Worm (Caenorhabditis elegans) whole organism, midembryonic: ENCODE data around the gene T04A8.18.

Experiments
- T22C8.4 ChIP-seq: fragments of 200-800 bp; sonication (Bioruptor generic); IDR thresholded peaks from 2 replicates; pipeline ENCODE4 v1.3.6; 2022; ENCODE audit warnings: missing genetic modification characterization, missing compliant biosample characterization
- flt-1 ChIP-seq: fragments of 200-800 bp; sonication (Bioruptor generic); IDR thresholded peaks from 2 replicates; pipeline ENCODE4 v1.3.6; 2022; ENCODE audit warnings: missing genetic modification characterization, missing compliant biosample characterization
- klf-2 ChIP-seq: fragments of 200-800 bp; sonication (Bioruptor generic); conservative IDR thresholded peaks from 2 replicates; pipeline ENCODE4 v1.3.6; 2022; ENCODE audit warnings: missing genetic modification reagents, missing genetic modification characterization, missing compliant biosample characterization
- ref-1 ChIP-seq: fragments of 200-800 bp; sonication (Bioruptor generic); conservative IDR thresholded peaks from 2 replicates; pipeline ENCODE4 v1.3.6; 2022; ENCODE audit warnings: missing genetic modification reagents, missing genetic modification characterization, missing compliant biosample characterization
- tab-1 ChIP-seq: fragments of 200-800 bp; sonication (Bioruptor generic); IDR thresholded peaks from 2 replicates; pipeline ENCODE4 v1.3.6; 2022; ENCODE audit warnings: missing genetic modification characterization, missing compliant biosample characterization
- ztf-23 ChIP-seq: fragments of 200-800 bp; sonication (Bioruptor generic); IDR thresholded peaks from 2 replicates; pipeline ENCODE4 v1.3.6; 2022; ENCODE audit warnings: missing genetic modification reagents, missing genetic modification characterization, missing compliant biosample characterization
- ztf-29 ChIP-seq: fragments of 200-800 bp; sonication (Bioruptor generic); IDR thresholded peaks from 2 replicates; pipeline ENCODE4 v1.3.6; 2022; ENCODE audit warnings: missing genetic modification reagents, missing genetic modification characterization, missing compliant biosample characterization

DNA sequence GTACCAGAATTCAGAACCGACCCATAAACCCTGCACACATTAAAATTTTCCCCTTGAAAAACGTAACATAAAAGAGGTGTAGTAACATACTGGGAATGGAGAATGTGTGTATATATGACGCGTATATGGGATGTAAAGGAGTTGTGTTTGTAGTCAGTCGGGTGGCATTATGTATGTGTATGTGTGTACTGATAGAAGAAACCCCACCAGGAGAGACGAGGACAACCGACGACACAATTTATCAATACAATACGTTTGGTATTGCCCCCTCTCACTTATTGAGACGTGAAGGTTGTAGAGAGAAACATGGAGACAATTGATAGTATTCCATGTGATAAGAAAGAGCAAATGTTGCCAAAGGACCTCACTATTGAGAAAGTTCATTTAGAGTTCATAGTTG is 40.9 kb upstream of the T04A8.18 start:
- TF ChIP-seq T22C8.4 (GFP tag; lab: Robert Waterston, UW) (no peak), ref-1 (GFP tag; lab: Robert Waterston, UW) (no peak), flt-1 (no peak), klf-2 (GFP tag; lab: Robert Waterston, UW) (no peak), tab-1 (no peak), ztf-23 (no peak), ztf-29 (no peak)
